Worm (Caenorhabditis elegans) whole organism, L4/young adult: ENCODE results near the gene srg-44.

ENCODE experiments used
- W03F9.2 ChIP-seq: fragments of 150-350 bp; optimal IDR thresholded peaks from 2 replicates; lab custom pipeline; 2014; ENCODE audit warnings: missing biosample characterization, missing genetic modification characterization
- dao-5 ChIP-seq: sonication (generic microtip); optimal IDR thresholded peaks from 2 replicates; lab custom pipeline; 2016; ENCODE audit warnings: missing genotype, missing genetic modification characterization, moderate library complexity, missing compliant biosample characterization
- him-1 ChIP-seq: sonication (generic microtip); optimal IDR thresholded peaks from 2 replicates; lab custom pipeline; 2016; ENCODE audit warnings: missing genotype, missing genetic modification reagents, missing genetic modification characterization, missing compliant biosample characterization

Gene srg-44

DNA sequence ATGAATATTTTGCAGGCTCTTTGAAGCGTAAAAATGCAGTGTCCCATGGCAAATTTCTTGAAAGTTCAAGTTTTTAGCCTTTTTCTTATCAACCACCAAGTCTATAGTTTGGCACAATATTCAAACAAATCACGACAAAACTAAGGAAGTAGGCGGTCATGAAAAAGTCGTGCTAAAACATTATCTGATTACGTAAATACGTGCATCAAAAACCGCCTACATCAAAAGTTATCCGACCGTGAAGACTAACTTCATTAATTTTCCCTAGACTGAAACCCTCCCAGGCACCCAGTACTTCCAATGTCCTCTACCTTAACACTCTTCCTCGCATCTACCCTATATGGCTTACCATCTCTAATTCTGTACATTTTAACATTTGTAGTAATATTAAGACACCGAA, at the start of gene srg-44:
srg-44 (plus strand) TSS at position 301 of the 400 bp plus-strand sequence.
- TF ChIP-seq him-1 (tag; lab: Kevin White, UChicago) (no peak), dao-5 (tag; lab: Kevin White, UChicago) (no peak), W03F9.2 (tag; lab: Kevin White, UChicago) (no peak)

DNA sequence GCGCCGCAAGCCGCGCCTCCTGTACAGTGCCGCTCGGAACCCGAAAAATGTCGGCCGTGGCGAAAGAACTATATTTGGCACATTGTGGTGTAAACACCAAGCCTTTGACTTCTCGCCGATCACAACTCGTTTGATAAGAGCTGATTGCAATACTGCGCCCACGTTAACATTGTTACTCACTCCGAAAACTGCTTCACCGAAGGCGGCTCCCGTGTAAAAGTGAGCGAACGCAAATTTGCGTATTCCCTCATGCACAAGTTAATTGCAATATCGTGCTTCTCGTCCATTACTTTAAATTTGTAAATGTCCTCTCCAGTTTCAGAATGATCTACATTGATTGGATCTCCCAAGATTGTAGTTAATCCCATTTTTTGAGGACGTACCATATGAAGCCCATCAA, 44.4 kb upstream of the srg-44 start:
- TF ChIP-seq W03F9.2 (tag; lab: Kevin White, UChicago) (no peak), dao-5 (tag; lab: Kevin White, UChicago) (no peak), him-1 (tag; lab: Kevin White, UChicago) (no peak)

DNA sequence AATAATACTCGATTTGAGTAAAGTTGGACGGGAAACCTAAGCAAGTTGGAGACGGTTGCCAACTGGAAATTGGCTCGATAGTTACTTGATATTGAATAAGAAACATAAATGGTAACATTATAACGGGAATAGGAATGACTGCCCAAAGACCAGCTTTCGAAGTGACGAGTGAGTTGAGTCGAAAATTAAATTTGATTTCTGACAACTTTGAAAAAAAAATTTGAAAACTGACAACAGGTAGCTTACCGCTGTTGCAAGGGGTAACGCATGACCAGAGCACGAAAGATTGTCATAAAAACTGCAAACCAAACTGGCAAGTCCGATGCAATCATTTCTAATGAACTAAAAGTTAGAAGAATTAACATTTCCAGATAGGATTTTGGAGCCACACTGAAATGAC, 35.9 kb upstream of the srg-44 start:
- TF ChIP-seq dao-5 (tag; lab: Kevin White, UChicago) (no peak), W03F9.2 (tag; lab: Kevin White, UChicago) (no peak), him-1 (tag; lab: Kevin White, UChicago) (no peak)

DNA sequence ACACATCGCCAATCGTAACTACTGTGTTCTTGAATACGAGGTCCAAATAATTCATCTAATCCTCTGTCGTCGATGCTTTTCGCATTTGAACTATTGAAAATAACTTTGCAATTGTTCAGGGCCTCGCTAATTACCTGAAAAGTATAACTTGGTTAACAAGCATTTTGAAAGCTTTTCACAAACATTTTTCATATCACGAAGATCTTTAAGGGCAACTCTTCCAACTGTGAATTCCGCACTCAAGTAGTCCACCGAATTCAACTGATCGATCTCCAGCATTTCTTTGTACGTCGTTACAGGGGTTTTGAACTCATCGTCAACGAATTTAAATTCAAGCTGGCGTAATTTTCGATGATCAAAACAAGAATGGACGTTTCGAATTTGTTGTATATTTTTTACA, 32.2 kb upstream of the srg-44 start:
- TF ChIP-seq him-1 (tag; lab: Kevin White, UChicago) (no peak), dao-5 (tag; lab: Kevin White, UChicago) (no peak), W03F9.2 (tag; lab: Kevin White, UChicago) (no peak)

DNA sequence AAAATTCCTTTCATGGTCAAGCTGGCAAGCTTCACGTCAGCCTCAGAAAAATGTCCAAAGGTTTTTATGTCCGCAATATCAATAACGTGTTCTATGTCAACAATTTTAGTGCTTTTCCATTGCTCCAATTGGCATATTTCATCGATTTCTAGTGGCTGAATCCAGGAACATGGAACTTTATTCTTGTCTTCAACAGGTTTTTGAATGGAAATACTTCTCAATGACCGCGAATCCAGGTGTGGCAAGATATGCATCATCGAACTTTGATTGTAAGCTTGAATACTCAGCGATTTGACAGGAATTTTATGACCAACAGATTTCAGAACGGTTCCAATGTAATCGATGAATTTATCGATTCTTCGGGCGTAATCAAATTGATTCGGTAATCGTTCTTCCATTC, 29.9 kb upstream of the srg-44 start:
- no peak for TF ChIP-seq him-1 (tag; lab: Kevin White, UChicago)
- no peak for TF ChIP-seq W03F9.2 (tag; lab: Kevin White, UChicago)

DNA sequence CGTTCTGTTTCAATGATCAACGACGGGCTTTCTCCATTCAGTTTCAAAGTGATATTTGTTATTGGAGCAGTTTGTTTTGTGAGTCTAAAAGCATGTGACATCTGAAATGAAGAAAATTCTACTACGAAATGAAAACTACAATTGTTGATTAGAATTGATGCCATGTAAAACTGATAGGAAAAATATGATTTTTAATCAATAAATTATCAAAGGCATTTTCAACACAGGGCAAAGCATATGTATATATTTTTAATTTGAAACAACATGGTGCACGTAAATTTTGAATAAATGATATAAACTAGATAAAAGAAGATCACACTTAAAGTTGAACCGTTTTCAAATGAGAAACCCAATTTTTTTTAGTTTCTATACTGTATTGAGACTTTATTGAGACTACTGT, 27.2 kb upstream of the srg-44 start, which contains the start of gene K10G4.5:
K10G4.5 (minus strand) TSS at position 101 of the 400 bp plus-strand sequence.
- TF ChIP-seq him-1 (tag; lab: Kevin White, UChicago) (no peak), W03F9.2 (tag; lab: Kevin White, UChicago) (no peak)

DNA sequence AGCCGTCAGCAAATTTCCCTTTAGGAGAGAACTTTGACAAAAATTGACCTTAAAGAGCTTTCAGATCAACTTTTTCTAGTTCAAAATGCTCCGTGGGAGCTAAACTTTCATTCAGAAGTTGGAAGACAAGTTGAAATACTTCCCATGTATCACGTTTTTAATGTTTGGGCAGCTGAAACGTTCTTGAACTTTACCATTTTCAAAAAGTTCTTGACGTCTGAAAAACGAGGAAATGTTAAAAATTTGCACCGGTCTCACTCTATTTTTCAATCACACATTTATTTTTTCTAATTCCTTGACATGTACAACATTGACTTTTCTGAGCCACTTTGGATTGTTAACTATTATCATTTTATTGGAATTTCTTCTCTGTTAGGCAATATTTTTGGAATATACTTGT, 25.8 kb upstream of the srg-44 start, which contains the start of gene sri-70:
sri-70 (plus strand) TSS at position 301 of the 400 bp plus-strand sequence.
- TF ChIP-seq W03F9.2 (tag; lab: Kevin White, UChicago) (no peak), him-1 (tag; lab: Kevin White, UChicago) (no peak), dao-5 (tag; lab: Kevin White, UChicago) (no peak)

DNA sequence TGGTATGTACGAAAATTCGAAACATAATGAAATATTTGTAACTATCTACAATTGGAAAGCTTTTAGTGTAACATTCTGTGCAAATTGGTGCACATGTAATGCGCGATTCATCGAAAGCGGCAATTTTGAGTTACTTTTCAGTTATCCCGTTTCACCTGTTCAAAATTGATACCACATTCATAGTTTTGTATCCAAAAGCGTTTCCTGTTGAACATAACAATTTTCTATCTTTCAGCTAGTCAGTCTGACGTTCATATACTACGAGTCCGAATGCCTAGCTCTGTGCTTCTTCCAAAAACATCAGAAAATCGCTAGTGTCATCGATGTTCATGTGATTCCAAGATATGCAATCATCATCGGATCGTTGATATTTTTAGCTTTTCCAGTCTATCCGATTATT, 25.2 kb upstream of the srg-44 start:
- TF ChIP-seq him-1 (tag; lab: Kevin White, UChicago), result no peak
- TF ChIP-seq W03F9.2 (tag; lab: Kevin White, UChicago), result no peak
- no peak for TF ChIP-seq dao-5 (tag; lab: Kevin White, UChicago)

DNA sequence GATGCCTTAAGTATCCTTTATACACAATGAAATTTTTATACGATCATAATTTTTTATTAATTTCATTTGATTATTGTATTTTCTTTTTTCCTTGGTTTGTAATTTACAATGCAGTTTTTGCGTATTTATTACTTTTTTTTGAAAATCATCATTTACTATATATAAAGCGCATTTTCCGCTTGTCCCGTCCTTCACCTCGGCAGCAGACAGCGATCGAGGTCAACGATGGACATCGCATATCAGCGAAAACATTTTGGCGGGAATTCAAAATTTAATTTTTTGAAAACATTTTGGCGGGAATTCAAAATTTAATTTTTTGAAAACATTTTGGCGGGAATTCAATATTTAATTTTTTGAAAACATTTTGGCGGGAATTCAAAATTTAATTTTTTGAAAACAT, 20.7 kb upstream of the srg-44 start:
- TF ChIP-seq him-1 (tag; lab: Kevin White, UChicago), result no peak

DNA sequence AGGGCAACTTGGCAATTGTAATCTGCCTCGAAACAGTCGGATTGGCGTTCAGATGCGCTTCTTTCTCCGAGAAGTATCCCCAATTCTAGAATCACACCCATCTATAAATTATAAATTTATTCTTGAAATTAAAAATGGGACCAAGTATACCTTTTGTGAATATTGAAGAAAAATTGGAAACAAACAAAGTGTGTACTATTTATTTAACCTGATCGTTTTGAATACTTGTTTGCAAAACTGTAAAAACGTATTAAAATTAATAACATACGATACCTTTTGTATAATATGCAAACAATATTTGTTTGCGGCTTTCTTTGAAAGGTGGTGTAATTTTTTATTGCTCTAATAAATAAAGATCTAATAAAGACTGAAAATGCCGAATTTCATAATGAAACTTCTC, 16.2 kb upstream of the srg-44 start, which contains the start of gene Y61B8B.3:
Y61B8B.3 (minus strand) TSS at position 101 of the 400 bp plus-strand sequence.
- TF ChIP-seq W03F9.2 (tag; lab: Kevin White, UChicago), result no peak
- TF ChIP-seq him-1 (tag; lab: Kevin White, UChicago), result no peak
- no peak for TF ChIP-seq dao-5 (tag; lab: Kevin White, UChicago)

DNA sequence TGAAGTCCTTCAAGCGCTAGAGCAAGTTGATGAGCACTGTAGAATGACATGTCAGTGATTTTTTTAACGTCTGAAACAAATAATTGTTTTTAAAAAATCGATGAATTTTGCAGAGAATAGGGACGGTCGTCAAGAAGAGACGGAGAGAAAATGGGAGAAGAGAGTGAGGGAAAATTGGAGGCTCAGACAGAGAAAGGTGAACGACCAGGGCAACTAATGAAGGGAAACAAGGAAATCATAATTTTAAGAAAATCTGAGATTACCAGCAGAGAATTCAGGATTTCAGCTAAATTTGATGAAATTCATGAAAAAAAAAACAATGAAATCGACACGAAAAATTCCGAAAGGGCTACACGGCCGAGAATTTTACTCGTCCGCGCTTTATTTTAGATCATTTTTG, 13.5 kb upstream of the srg-44 start, which contains the start of gene F31E9.6:
F31E9.6 (minus strand) TSS at position 91 of the 400 bp plus-strand sequence.
- TF ChIP-seq him-1 (tag; lab: Kevin White, UChicago) (no peak), dao-5 (tag; lab: Kevin White, UChicago) (no peak), W03F9.2 (tag; lab: Kevin White, UChicago) (no peak)

DNA sequence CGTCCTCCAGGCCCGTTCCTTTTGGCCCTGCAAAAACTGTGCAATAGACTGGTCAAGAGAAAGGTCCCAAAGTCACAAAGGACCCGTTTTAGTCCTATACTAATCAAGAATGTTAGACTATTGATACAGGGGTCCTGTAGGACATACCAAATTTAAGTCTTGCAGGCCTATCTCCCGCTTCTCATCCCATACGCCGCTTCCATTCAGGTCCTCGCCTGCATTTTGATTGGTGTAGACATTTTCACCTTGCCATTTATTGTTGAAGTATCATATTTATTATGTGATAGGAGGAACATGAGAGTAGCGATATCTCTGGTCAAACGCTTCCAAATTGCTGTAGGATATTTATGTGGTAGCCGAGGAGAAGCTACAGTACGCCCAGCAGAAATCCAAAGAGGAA, 11.3 kb upstream of the srg-44 start:
- TF ChIP-seq dao-5 (tag; lab: Kevin White, UChicago), result no peak
- TF ChIP-seq W03F9.2 (tag; lab: Kevin White, UChicago), result no peak
- TF ChIP-seq him-1 (tag; lab: Kevin White, UChicago), result no peak

DNA sequence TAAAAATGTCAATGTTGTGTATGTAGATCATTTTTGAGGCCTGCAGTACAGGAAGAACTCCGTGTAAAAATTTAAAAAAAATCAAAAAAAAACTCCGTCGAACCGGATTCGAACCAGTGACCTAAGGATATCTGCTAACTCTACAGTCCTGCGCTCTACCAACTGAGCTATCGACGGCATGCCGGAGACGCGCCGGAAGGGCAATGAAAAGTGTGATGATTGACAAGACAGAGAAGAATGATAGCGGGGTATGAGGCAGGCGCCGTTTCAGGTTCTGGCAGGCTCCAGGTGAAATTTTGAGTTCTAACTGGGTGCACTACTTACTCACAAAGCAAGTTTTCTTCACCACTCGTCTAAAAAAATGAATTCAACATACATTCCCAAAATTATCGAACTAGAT, 10.8 kb upstream of the srg-44 start, which contains the start of gene srz-58:
srz-58 (plus strand) TSS at position 362 of the 400 bp plus-strand sequence.
- no peak for TF ChIP-seq W03F9.2 (tag; lab: Kevin White, UChicago)
- no peak for TF ChIP-seq him-1 (tag; lab: Kevin White, UChicago)
- no peak for TF ChIP-seq dao-5 (tag; lab: Kevin White, UChicago)

DNA sequence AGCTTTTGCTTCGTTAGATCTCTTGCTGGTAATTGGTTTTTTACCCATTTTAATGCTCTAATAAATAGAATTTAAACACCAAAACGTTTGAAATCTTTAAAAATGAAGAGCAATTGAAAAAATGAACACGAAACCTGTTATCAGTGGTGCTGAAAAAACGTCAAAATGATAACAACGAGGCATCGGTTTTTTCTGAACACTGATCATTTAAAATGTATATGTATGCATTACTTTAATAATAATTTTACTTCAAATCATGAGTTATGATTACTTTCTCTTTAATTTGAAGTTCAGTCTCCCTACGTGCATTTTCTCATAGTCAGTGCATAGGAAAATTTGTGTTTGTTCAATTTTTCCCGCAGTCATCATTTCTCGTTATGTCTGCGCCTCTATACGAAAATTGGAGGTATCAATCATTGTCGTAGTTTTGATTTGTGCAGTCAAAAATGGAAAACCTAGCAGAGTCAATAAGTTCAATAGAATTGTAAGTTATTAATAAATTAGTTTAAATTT, 6.1 kb upstream of the srg-44 start, which contains the start of gene F31E9.3:
F31E9.3 (plus strand) TSS at position 194 of the 513 bp plus-strand sequence.
- TF ChIP-seq W03F9.2 (tag; lab: Kevin White, UChicago) (no peak), dao-5 (tag; lab: Kevin White, UChicago) (no peak), him-1 (tag; lab: Kevin White, UChicago) (no peak)
